Fruit fly (Drosophila melanogaster): ENCODE data around the gene Hasp.

DNA sequence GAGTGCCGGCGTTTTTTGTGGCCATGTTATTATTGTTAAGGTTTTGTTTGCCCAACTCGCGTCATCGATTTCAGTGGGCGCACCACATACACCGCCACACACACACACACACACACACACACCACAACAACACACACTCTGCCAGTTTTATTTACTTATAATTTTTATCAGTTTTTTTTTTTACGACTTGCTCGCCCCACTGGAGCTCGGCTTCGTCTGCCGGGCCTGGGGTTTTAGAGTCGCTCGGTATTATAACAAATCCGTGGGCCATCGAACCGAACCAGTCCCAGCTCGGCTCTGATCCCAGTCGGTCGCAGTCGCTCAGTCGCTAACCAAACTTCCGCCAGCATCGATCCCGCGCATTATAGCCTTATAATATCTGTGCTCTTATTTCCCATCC, 32.4 kb upstream of the Hasp start:
- TF ChIP-seq CTCF (optimal IDR thresholded peaks at IDR 0.05) (no peak), CG8478 (optimal IDR thresholded peaks at IDR 0.05) (no peak)

Measured in S2 (cell line).